Fruit fly (Drosophila melanogaster): ENCODE measurements around the gene CG14362.

The CG14362 gene

dm6 chr3R:13842532-13842931 lies 12.7 kb downstream of the CG14362 start:
- TF ChIP-seq Vsx2 (GFP tag; optimal IDR thresholded peaks at IDR 0.05; ENCODE audit: partially characterized antibody) (no peak), brk (GFP tag; optimal IDR thresholded peaks at IDR 0.05) (no peak), Jra (GFP tag; optimal IDR thresholded peaks at IDR 0.05) (no peak), GATAd (GFP tag; optimal IDR thresholded peaks at IDR 0.05) (no peak), Sp1 (GFP tag; optimal IDR thresholded peaks at IDR 0.05) (no peak), Abd-B (GFP tag; optimal IDR thresholded peaks at IDR 0.05) (no peak), CrebA (GFP tag; optimal IDR thresholded peaks at IDR 0.05; ENCODE audit: borderline replicate concordance) (no peak), Hr78 (GFP tag; optimal IDR thresholded peaks at IDR 0.05) (no peak), OdsH (GFP tag; optimal IDR thresholded peaks at IDR 0.05) (no peak), ey (GFP tag; optimal IDR thresholded peaks at IDR 0.05) (no peak), N (GFP tag; optimal IDR thresholded peaks at IDR 0.05) (no peak), usp (GFP tag; optimal IDR thresholded peaks at IDR 0.05) (no peak), Myc (optimal IDR thresholded peaks at IDR 0.05) (no peak), Mio (GFP tag; optimal IDR thresholded peaks at IDR 0.05) (no peak)

- TF ChIP-seq Sp1 (GFP tag; optimal IDR thresholded peaks at IDR 0.05), result peak; percentile 66
- TF ChIP-seq Jra (GFP tag; optimal IDR thresholded peaks at IDR 0.05), result peak; percentile 15
- peak; percentile 24 for TF ChIP-seq GATAd (GFP tag; optimal IDR thresholded peaks at IDR 0.05)
- TF ChIP-seq tai (GFP tag; optimal IDR thresholded peaks at IDR 0.05), result no peak
- TF ChIP-seq ey (GFP tag; optimal IDR thresholded peaks at IDR 0.05), result peak; percentile 65
- no peak for TF ChIP-seq Dfd (GFP tag; optimal IDR thresholded peaks at IDR 0.05)
- peak; percentile 39 for TF ChIP-seq Hnf4 (GFP tag; optimal IDR thresholded peaks at IDR 0.05)
- TF ChIP-seq psq (GFP tag; optimal IDR thresholded peaks at IDR 0.05), result peak; percentile 55
- TF ChIP-seq br (GFP tag; optimal IDR thresholded peaks at IDR 0.05), result peak; percentile 61
- TF ChIP-seq foxo (GFP tag; optimal IDR thresholded peaks at IDR 0.05), result peak in 1 of 2 experiments; percentile 68
- TF ChIP-seq Myc (optimal IDR thresholded peaks at IDR 0.05), result no peak
- no peak for TF ChIP-seq Abd-B (GFP tag; optimal IDR thresholded peaks at IDR 0.05)
- peak; percentile 7 for TF ChIP-seq brk (GFP tag; optimal IDR thresholded peaks at IDR 0.05)
- no peak for TF ChIP-seq CrebA (GFP tag; optimal IDR thresholded peaks at IDR 0.05; ENCODE audit: borderline replicate concordance)
- TF ChIP-seq Hr78 (GFP tag; optimal IDR thresholded peaks at IDR 0.05), result no peak
- no peak for TF ChIP-seq lola (GFP tag; optimal IDR thresholded peaks at IDR 0.05)
- TF ChIP-seq CG9705 (GFP tag; optimal IDR thresholded peaks at IDR 0.05), result peak; percentile 21
- TF ChIP-seq h (GFP tag; optimal IDR thresholded peaks at IDR 0.05), result peak; percentile 80
- TF ChIP-seq HLH106 (tag; optimal IDR thresholded peaks at IDR 0.05), result peak; percentile 63
- no peak for TF ChIP-seq sage (GFP tag; optimal IDR thresholded peaks at IDR 0.05)
- TF ChIP-seq Dif (GFP tag; optimal IDR thresholded peaks at IDR 0.05; ENCODE audit: partially characterized antibody), result no peak
- peak; percentile 28 for TF ChIP-seq woc (GFP tag; optimal IDR thresholded peaks at IDR 0.05)
- TF ChIP-seq sv (GFP tag; optimal IDR thresholded peaks at IDR 0.05), result no peak
- no peak for TF ChIP-seq N (GFP tag; optimal IDR thresholded peaks at IDR 0.05)
- TF ChIP-seq jim (GFP tag; optimal IDR thresholded peaks at IDR 0.05), result no peak
- TF ChIP-seq dsf (GFP tag; optimal IDR thresholded peaks at IDR 0.05; ENCODE audit: borderline replicate concordance), result no peak
- no peak for TF ChIP-seq usp (GFP tag; optimal IDR thresholded peaks at IDR 0.05)
- no peak for TF ChIP-seq Hr83 (GFP tag; optimal IDR thresholded peaks at IDR 0.05; ENCODE audit: poor library complexity, severe bottlenecking)
- TF ChIP-seq fru (GFP tag; optimal IDR thresholded peaks at IDR 0.05), result peak; percentile 65
- peak; percentile 73 for TF ChIP-seq rgr (GFP tag; optimal IDR thresholded peaks at IDR 0.05)
- TF ChIP-seq Mio (GFP tag; optimal IDR thresholded peaks at IDR 0.05), result no peak
- no peak for TF ChIP-seq pan (optimal IDR thresholded peaks at IDR 0.05)
- TF ChIP-seq dmrt93B (GFP tag; optimal IDR thresholded peaks at IDR 0.05), result peak; percentile 6
- peak; percentile 62 for TF ChIP-seq OdsH (GFP tag; optimal IDR thresholded peaks at IDR 0.05)
- TF ChIP-seq CG32264 (GFP tag; optimal IDR thresholded peaks at IDR 0.05), result no peak
- no peak for TF ChIP-seq dl (GFP tag; optimal IDR thresholded peaks at IDR 0.05; ENCODE audit: insufficient read depth in 1 of 2, partially characterized antibody in 2 of 2)
Measured at dm6 chr3R:13840956-13841355, 14.3 kb downstream of the CG14362 start.

- TF ChIP-seq Hnf4 (GFP tag; optimal IDR thresholded peaks at IDR 0.05) (peak; percentile 44), Vsx2 (GFP tag; optimal IDR thresholded peaks at IDR 0.05; ENCODE audit: partially characterized antibody) (peak; percentile 42), Hr83 (GFP tag; optimal IDR thresholded peaks at IDR 0.05; ENCODE audit: poor library complexity, severe bottlenecking) (no peak), dsf (GFP tag; optimal IDR thresholded peaks at IDR 0.05; ENCODE audit: borderline replicate concordance) (no peak), Sp1 (GFP tag; optimal IDR thresholded peaks at IDR 0.05) (no peak), ey (GFP tag; optimal IDR thresholded peaks at IDR 0.05) (no peak), Hr78 (GFP tag; optimal IDR thresholded peaks at IDR 0.05) (peak; percentile 41), Abd-B (GFP tag; optimal IDR thresholded peaks at IDR 0.05) (no peak), dl (GFP tag; optimal IDR thresholded peaks at IDR 0.05; ENCODE audit: insufficient read depth in 1 of 2, partially characterized antibody in 2 of 2) (no peak), CrebA (GFP tag; optimal IDR thresholded peaks at IDR 0.05; ENCODE audit: borderline replicate concordance) (no peak), N (GFP tag; optimal IDR thresholded peaks at IDR 0.05) (peak; percentile 67), GATAd (GFP tag; optimal IDR thresholded peaks at IDR 0.05) (peak; percentile 4), jim (GFP tag; optimal IDR thresholded peaks at IDR 0.05) (no peak), HLH106 (tag; optimal IDR thresholded peaks at IDR 0.05) (peak; percentile 20), Dif (GFP tag; optimal IDR thresholded peaks at IDR 0.05; ENCODE audit: partially characterized antibody) (no peak), brk (GFP tag; optimal IDR thresholded peaks at IDR 0.05) (peak; percentile 41), psq (GFP tag; optimal IDR thresholded peaks at IDR 0.05) (no peak), rgr (GFP tag; optimal IDR thresholded peaks at IDR 0.05) (no peak), woc (GFP tag; optimal IDR thresholded peaks at IDR 0.05) (no peak), OdsH (GFP tag; optimal IDR thresholded peaks at IDR 0.05) (no peak), usp (GFP tag; optimal IDR thresholded peaks at IDR 0.05) (no peak)
Measured at dm6 chr3R:13839883-13840412, 15.3 kb downstream of the CG14362 start, which contains the start of gene CG31495. Gene CG31495 (minus strand): TSS chr3R:13839934.
